Worm (Caenorhabditis elegans) whole organism, L1 larva: ENCODE measurements around the gene pqn-71.

ENCODE experiments used
- aly-2 ChIP-seq: fragments of 150-350 bp; optimal IDR thresholded peaks from 2 replicates; lab custom pipeline; 2014; ENCODE audit warnings: missing biosample characterization, missing genetic modification characterization
- ama-1 ChIP-seq: fragments of 150-350 bp; optimal IDR thresholded peaks from 2 replicates; lab custom pipeline; 2014
- efl-1 ChIP-seq, 4 experiments: fragments of 150-350 bp; optimal IDR thresholded peaks in 3 of 4; peaks in 1 of 4; 1 replicate in 1 of 4; 2 replicates in 3 of 4; lab custom pipeline; 2014; ENCODE audit warnings: missing biosample characterization in 2 of 4, missing genetic modification characterization in 2 of 4, missing genetic modification reagents in 2 of 4
- egl-27 ChIP-seq, 2 experiments: fragments of 150-350 bp in 1 of 2; sonication (generic microtip); optimal IDR thresholded peaks; 3 replicates each; lab custom pipeline; 2017 to 2018; ENCODE audit warnings: missing biosample characterization in 2 of 2, missing genetic modification characterization in 2 of 2, missing genetic modification reagents in 2 of 2
- hlh-17 ChIP-seq: fragments of 200-800 bp; sonication (Bioruptor generic); optimal IDR thresholded peaks from 2 replicates; lab custom pipeline; 2018; ENCODE audit warnings: missing genetic modification characterization, mild to moderate bottlenecking, missing compliant biosample characterization, moderate library complexity, borderline replicate concordance
- nhr-11 ChIP-seq: fragments of 150-350 bp; optimal IDR thresholded peaks from 2 replicates; lab custom pipeline; 2014; ENCODE audit warnings: missing biosample characterization, missing genetic modification characterization
- nhr-237 ChIP-seq: fragments of 150-350 bp; optimal IDR thresholded peaks from 2 replicates; lab custom pipeline; 2014; ENCODE audit warnings: missing biosample characterization, missing genetic modification characterization

- TF ChIP-seq hlh-17 (GFP tag; lab: Kevin White, UChicago): no peak
- no peak for TF ChIP-seq efl-1 (optimal IDR thresholded peaks at IDR 0.05; lab: Kevin White, UChicago)
- TF ChIP-seq efl-1 (GFP tag; optimal IDR thresholded peaks at IDR 0.05 in 1 of 2; lab: Kevin White, UChicago): peak in 1 of 2 experiments; percentile 79
- TF ChIP-seq aly-2 (tag; lab: Kevin White, UChicago): no peak
- TF ChIP-seq nhr-237 (tag; lab: Kevin White, UChicago): no peak
- TF ChIP-seq egl-27 (tag; optimal IDR thresholded peaks at IDR 0.05; lab: Kevin White, UChicago): no peak
- TF ChIP-seq ama-1 (lab: Kevin White, UChicago): no peak
- no peak for TF ChIP-seq nhr-11
These were observed 38.1 kb downstream of the pqn-71 start for ce11 chrV:15503603-15504002.
